Worm (Caenorhabditis elegans) whole organism, L2 larva: Measurements from ENCODE around the gene grl-29.
"Not testable (repeated sequence)": the region's sequence is repeated elsewhere in the genome, so short reads cannot be mapped to it uniquely, and the experiment has no call there.

ENCODE experiments used
- F13H6.1 ChIP-seq: sonication (generic microtip); optimal IDR thresholded peaks from 2 replicates; lab custom pipeline; 2016; ENCODE audit warnings: missing genetic modification characterization, missing compliant biosample characterization
- R02D3.7 ChIP-seq: fragments of 150-350 bp; optimal IDR thresholded peaks from 2 replicates; lab custom pipeline; 2014; ENCODE audit warnings: missing biosample characterization, missing genetic modification characterization
- ZK546.5 ChIP-seq: sonication (generic microtip); optimal IDR thresholded peaks from 2 replicates; lab custom pipeline; 2017; ENCODE audit warnings: missing biosample characterization, missing genetic modification characterization
- alr-1 ChIP-seq: fragments of 150-350 bp; optimal IDR thresholded peaks from 2 replicates; lab custom pipeline; 2014; ENCODE audit warnings: missing biosample characterization, missing genetic modification characterization
- aly-2 ChIP-seq: fragments of 150-350 bp; optimal IDR thresholded peaks from 2 replicates; lab custom pipeline; 2014; ENCODE audit warnings: missing biosample characterization, missing genetic modification characterization
- ama-1 ChIP-seq: fragments of 150-350 bp; optimal IDR thresholded peaks from 2 replicates; lab custom pipeline; 2018; ENCODE audit warnings: inconsistent platforms
- blmp-1 ChIP-seq: sonication (generic microtip); optimal IDR thresholded peaks from 2 replicates; lab custom pipeline; 2017; ENCODE audit warnings: missing genetic modification characterization, mild to moderate bottlenecking, missing compliant biosample characterization, antibody characterized with exemption, moderate library complexity; ENCODE audit not compliant: insufficient read depth
- ceh-16 ChIP-seq: fragments of 150-350 bp; optimal IDR thresholded peaks from 2 replicates; lab custom pipeline; 2014; ENCODE audit warnings: missing biosample characterization, missing genetic modification characterization
- ceh-82 ChIP-seq: fragments of 150-350 bp; optimal IDR thresholded peaks from 2 replicates; lab custom pipeline; 2014; ENCODE audit warnings: missing biosample characterization, missing genetic modification characterization
- crh-2 ChIP-seq: sonication (generic microtip); optimal IDR thresholded peaks from 2 replicates; lab custom pipeline; 2017; ENCODE audit warnings: missing biosample characterization, missing genetic modification characterization
- elt-1 ChIP-seq: fragments of 150-350 bp; optimal IDR thresholded peaks from 2 replicates; lab custom pipeline; 2014; ENCODE audit warnings: missing biosample characterization, missing genetic modification characterization
- elt-3 ChIP-seq: sonication (generic microtip); optimal IDR thresholded peaks from 2 replicates; lab custom pipeline; 2017; ENCODE audit warnings: missing biosample characterization, missing genetic modification characterization
- fos-1 ChIP-seq: fragments of 150-350 bp; optimal IDR thresholded peaks from 2 replicates; lab custom pipeline; 2014; ENCODE audit warnings: missing biosample characterization, missing genetic modification characterization
- gmeb-1 ChIP-seq: fragments of 150-350 bp; optimal IDR thresholded peaks from 2 replicates; lab custom pipeline; 2014; ENCODE audit warnings: missing biosample characterization, missing genetic modification characterization
- lin-11 ChIP-seq: fragments of 150-350 bp; sonication (generic microtip); optimal IDR thresholded peaks from 2 replicates; lab custom pipeline; 2014; ENCODE audit warnings: missing biosample characterization, missing genetic modification characterization, inconsistent platforms, mixed read lengths
- lin-13 ChIP-seq: fragments of 150-350 bp; optimal IDR thresholded peaks from 2 replicates; lab custom pipeline; 2014; ENCODE audit warnings: missing biosample characterization, missing genetic modification reagents, missing genetic modification characterization
- lin-39 ChIP-seq: fragments of 150-350 bp; optimal IDR thresholded peaks from 2 replicates; lab custom pipeline; 2014; ENCODE audit warnings: missing biosample characterization, missing genetic modification reagents, missing genetic modification characterization
- lsy-2 ChIP-seq, 2 experiments: fragments of 150-350 bp in 1 of 2; sonication (generic microtip) in 1 of 2; optimal IDR thresholded peaks; 2 replicates each; lab custom pipeline; 2014 to 2017; ENCODE audit warnings: missing biosample characterization in 2 of 2, missing genetic modification characterization in 2 of 2
- mab-5 ChIP-seq: fragments of 150-350 bp; optimal IDR thresholded peaks from 2 replicates; lab custom pipeline; 2014; ENCODE audit warnings: missing biosample characterization, missing genetic modification characterization
- mdl-1 ChIP-seq, 2 experiments: fragments of 150-350 bp in 1 of 2; sonication (generic microtip) in 1 of 2; optimal IDR thresholded peaks; 2 replicates each; lab custom pipeline; 2017; ENCODE audit warnings: missing biosample characterization in 2 of 2, missing genetic modification characterization in 2 of 2
- nhr-11 ChIP-seq: fragments of 150-350 bp; optimal IDR thresholded peaks from 2 replicates; lab custom pipeline; 2014; ENCODE audit warnings: missing biosample characterization, missing genetic modification characterization
- nhr-129 ChIP-seq: fragments of 150-350 bp; optimal IDR thresholded peaks from 2 replicates; lab custom pipeline; 2014; ENCODE audit warnings: missing biosample characterization, missing genetic modification characterization
- nhr-21 ChIP-seq: fragments of 150-350 bp; optimal IDR thresholded peaks from 2 replicates; lab custom pipeline; 2014; ENCODE audit warnings: missing biosample characterization, missing genetic modification characterization
- nhr-23 ChIP-seq: fragments of 150-350 bp; optimal IDR thresholded peaks from 2 replicates; lab custom pipeline; 2014; ENCODE audit warnings: missing biosample characterization, missing genetic modification reagents, missing genetic modification characterization
- nhr-25 ChIP-seq: fragments of 150-350 bp; sonication (generic microtip); optimal IDR thresholded peaks from 3 replicates; lab custom pipeline; 2014; ENCODE audit warnings: missing biosample characterization, missing genetic modification characterization
- peb-1 ChIP-seq: fragments of 150-350 bp; optimal IDR thresholded peaks from 2 replicates; lab custom pipeline; 2014; ENCODE audit warnings: missing biosample characterization, missing genetic modification characterization
- sem-4 ChIP-seq: fragments of 150-350 bp; optimal IDR thresholded peaks from 2 replicates; lab custom pipeline; 2014; ENCODE audit warnings: missing biosample characterization, missing genetic modification reagents, missing genetic modification characterization
- skn-1 ChIP-seq: sonication (generic microtip); optimal IDR thresholded peaks from 2 replicates; lab custom pipeline; 2017; ENCODE audit warnings: missing biosample characterization, missing genetic modification characterization
- sma-9 ChIP-seq, 2 experiments: fragments of 150-350 bp in 1 of 2; sonication (generic microtip) in 1 of 2; optimal IDR thresholded peaks; 2 replicates each; lab custom pipeline; 2014 to 2016; ENCODE audit warnings: missing genetic modification characterization in 2 of 2, mild to moderate bottlenecking in 1 of 2, missing biosample characterization in 1 of 2, missing compliant biosample characterization in 1 of 2, missing genetic modification reagents in 1 of 2, moderate library complexity in 1 of 2
- snpc-4 ChIP-seq: fragments of 150-350 bp; optimal IDR thresholded peaks from 2 replicates; lab custom pipeline; 2014; ENCODE audit warnings: missing biosample characterization, missing genetic modification characterization
- unc-62 ChIP-seq: fragments of 150-350 bp; optimal IDR thresholded peaks from 2 replicates; lab custom pipeline; 2014; ENCODE audit warnings: missing biosample characterization, missing genetic modification reagents, missing genetic modification characterization
- zag-1 ChIP-seq: fragments of 150-350 bp; optimal IDR thresholded peaks from 2 replicates; lab custom pipeline; 2014; ENCODE audit warnings: missing biosample characterization, missing genetic modification characterization
- ztf-4 ChIP-seq: fragments of 150-350 bp; optimal IDR thresholded peaks from 2 replicates; lab custom pipeline; 2014; ENCODE audit warnings: missing biosample characterization, missing genetic modification characterization

The grl-29 gene

DNA sequence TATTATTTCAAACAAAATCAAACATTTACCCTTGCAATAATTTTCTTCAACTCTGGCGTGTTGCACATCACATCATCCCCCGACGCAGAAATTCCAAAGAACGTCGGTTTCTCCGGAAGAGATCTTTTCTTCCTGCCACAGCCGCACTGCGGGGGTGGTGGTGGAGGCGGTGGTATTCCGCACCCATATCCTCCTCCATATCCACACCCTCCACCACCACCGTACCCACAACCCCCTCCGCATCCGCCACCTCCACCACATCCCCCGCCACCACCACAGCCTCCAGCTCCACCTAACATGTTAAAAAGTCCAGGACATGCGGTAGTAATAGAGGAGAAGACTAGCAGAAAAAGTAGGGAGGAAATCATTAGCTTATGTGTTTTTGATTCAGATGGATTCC, at the start of gene grl-29:
Gene grl-29 (minus strand): TSS at position 368 of the 400 bp plus-strand sequence.
- TF ChIP-seq lin-39 (tag; lab: Kevin White, UChicago) (no peak), nhr-25 (no peak), blmp-1 (no peak), ama-1 (lab: Kevin White, UChicago) (no peak), ZK546.5 (no peak), lsy-2 (tag; optimal IDR thresholded peaks at IDR 0.05; lab: Kevin White, UChicago) (no peak), F13H6.1 (tag; lab: Kevin White, UChicago) (no peak), mab-5 (tag; lab: Kevin White, UChicago) (no peak), sem-4 (tag; lab: Kevin White, UChicago) (no peak), elt-3 (tag; lab: Kevin White, UChicago) (no peak), crh-2 (tag; lab: Kevin White, UChicago) (no peak), fos-1 (no peak), ztf-4 (no peak), gmeb-1 (tag; lab: Kevin White, UChicago) (no peak), ceh-82 (tag; lab: Kevin White, UChicago) (no peak), mdl-1 (tag; optimal IDR thresholded peaks at IDR 0.05; lab: Kevin White, UChicago) (no peak), nhr-21 (tag; lab: Kevin White, UChicago) (no peak), aly-2 (no peak), unc-62 (no peak), nhr-23 (tag; lab: Kevin White, UChicago) (no peak)

- TF ChIP-seq crh-2 (tag; lab: Kevin White, UChicago): no peak
- no peak for TF ChIP-seq elt-1 (tag; lab: Kevin White, UChicago)
- no peak for TF ChIP-seq lin-39 (tag; lab: Kevin White, UChicago)
- no peak for TF ChIP-seq alr-1
- TF ChIP-seq nhr-23 (tag; lab: Kevin White, UChicago): no peak
- TF ChIP-seq sma-9 (GFP tag; optimal IDR thresholded peaks at IDR 0.05; lab: Kevin White, UChicago): no peak
- TF ChIP-seq sma-9 (tag; optimal IDR thresholded peaks at IDR 0.05; lab: Kevin White, UChicago): no peak
- TF ChIP-seq lin-13 (GFP tag; lab: Kevin White, UChicago): no peak
Measured at ce11 chrV:3600570-3600969, 45.5 kb upstream of the grl-29 start, which contains the start of gene T22F3.7. Gene T22F3.7 (minus strand): TSS chrV:3600670.

ce11 chrV:3597052-3597451, 42.0 kb upstream of the grl-29 start, which contains the start of gene srh-212:
Gene srh-212 (minus strand): TSS chrV:3597152.
- TF ChIP-seq peb-1, snpc-4, ceh-16 (tag; lab: Kevin White, UChicago): not testable (repeated sequence)

ce11 chrV:3594936-3595335, 39.9 kb upstream of the grl-29 start, which contains the start of gene srh-213:
Gene srh-213 (minus strand): TSS chrV:3595036.
- TF ChIP-seq blmp-1: no peak
- no peak for TF ChIP-seq fos-1
- no peak for TF ChIP-seq alr-1
- TF ChIP-seq mab-5 (tag; lab: Kevin White, UChicago): no peak
- no peak for TF ChIP-seq lin-39 (tag; lab: Kevin White, UChicago)
- TF ChIP-seq ZK546.5: no peak
- TF ChIP-seq lin-13 (GFP tag; lab: Kevin White, UChicago): no peak
- TF ChIP-seq zag-1 (tag; lab: Kevin White, UChicago): no peak
- TF ChIP-seq lin-11 (tag; lab: Kevin White, UChicago): no peak
- TF ChIP-seq gmeb-1 (tag; lab: Kevin White, UChicago): no peak
- no peak for TF ChIP-seq R02D3.7 (tag; lab: Kevin White, UChicago)
- no peak for TF ChIP-seq unc-62
- TF ChIP-seq skn-1 (tag; lab: Kevin White, UChicago): no peak
- no peak for TF ChIP-seq nhr-129
- no peak for TF ChIP-seq ztf-4
- no peak for TF ChIP-seq lsy-2 (tag; optimal IDR thresholded peaks at IDR 0.05; lab: Kevin White, UChicago)
- TF ChIP-seq crh-2 (tag; lab: Kevin White, UChicago): no peak
- TF ChIP-seq nhr-11 (tag; lab: Kevin White, UChicago): no peak
- TF ChIP-seq, all 48 proteins: peak for 0

DNA sequence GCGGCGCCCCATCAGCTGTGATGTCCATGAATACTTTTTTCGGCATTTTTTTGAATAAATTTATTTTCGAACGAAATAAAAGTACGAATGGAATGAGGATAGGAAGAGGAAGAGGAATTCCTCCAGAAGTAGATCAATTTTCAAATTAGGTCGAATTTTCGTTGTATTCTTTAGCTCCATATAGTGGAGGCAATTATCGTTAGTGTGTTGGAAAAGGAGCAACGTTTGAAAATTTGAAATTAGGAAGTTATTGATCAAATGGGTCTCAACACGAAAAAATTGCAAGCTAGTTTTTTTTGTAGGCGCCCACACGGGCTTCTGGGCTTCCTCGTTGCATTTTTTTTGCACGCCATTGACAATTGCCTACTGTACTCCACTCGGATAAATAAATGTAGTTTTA, 37.1 kb upstream of the grl-29 start, which contains the start of gene T22F3.12:
Gene T22F3.12 (minus strand): TSS at position 101 of the 400 bp plus-strand sequence.
- TF ChIP-seq R02D3.7 (tag; lab: Kevin White, UChicago): no peak
- TF ChIP-seq snpc-4 (tag; lab: Kevin White, UChicago): no peak
